Worm (Caenorhabditis elegans): ENCODE measurements around the gene W02D7.8.

Gene W02D7.8

ce11 chrV:8311210-8311609, 4.9 kb upstream of the W02D7.8 start, which contains the start of gene W02D7.12:
W02D7.12 (plus strand) TSS chrV:8311510.
- TF ChIP-seq attf-3 (GFP tag; conservative IDR thresholded peaks at IDR 0.05), result no peak
- TF ChIP-seq lin-40 (tag; optimal IDR thresholded peaks at IDR 0.05), result no peak
- TF ChIP-seq F22D6.2 (tag; optimal IDR thresholded peaks at IDR 0.05), result no peak
- no peak for TF ChIP-seq dpff-1 (tag; optimal IDR thresholded peaks at IDR 0.05)
- TF ChIP-seq let-607 (tag; optimal IDR thresholded peaks at IDR 0.05), result no peak
- no peak for TF ChIP-seq hmg-20 (GFP tag; IDR thresholded peaks at IDR 0.05)
- no peak for TF ChIP-seq nhr-179 (tag; optimal IDR thresholded peaks at IDR 0.05)
- no peak for TF ChIP-seq F57C9.4 (tag; optimal IDR thresholded peaks at IDR 0.05)
- no peak for TF ChIP-seq ztf-6 (GFP tag; IDR thresholded peaks at IDR 0.05)

- TF ChIP-seq nhr-80 (tag; optimal IDR thresholded peaks at IDR 0.05) (peak; percentile 48), T07F8.4 (tag; optimal IDR thresholded peaks at IDR 0.05) (no peak), zfh-2 (GFP tag; conservative IDR thresholded peaks at IDR 0.05) (no peak), nfya-2 (GFP tag; IDR thresholded peaks at IDR 0.05) (no peak)
These were observed 1.4 kb upstream of the W02D7.8 start, which contains the start of gene clec-218 for ce11 chrV:8307681-8308080. clec-218 (plus strand) TSS chrV:8307942.

- TF ChIP-seq nhr-80 (tag; optimal IDR thresholded peaks at IDR 0.05) (peak; percentile 82), Y95B8A.8 (GFP tag; IDR thresholded peaks at IDR 0.05) (no peak), ceh-91 (GFP tag; IDR thresholded peaks at IDR 0.05) (no peak)
These were observed 747 bp upstream of the W02D7.8 start for ce11 chrV:8307013-8307412.

- no peak for TF ChIP-seq pbrm-1 (GFP tag; IDR thresholded peaks at IDR 0.05)
- TF ChIP-seq mcd-1 (GFP tag; IDR thresholded peaks at IDR 0.05), result no peak
- TF ChIP-seq D2030.7 (GFP tag; IDR thresholded peaks at IDR 0.05), result no peak
- no peak for TF ChIP-seq F57C9.4 (tag; optimal IDR thresholded peaks at IDR 0.05)
- peak; percentile 24; the same call in 1 of the 2 replicates for TF ChIP-seq let-526 (GFP tag; IDR thresholded peaks at IDR 0.05)
- no peak for TF ChIP-seq F49E8.2 (tag; optimal IDR thresholded peaks at IDR 0.05; ENCODE audit: insufficient read depth)
- peak; percentile 59 for TF ChIP-seq nhr-80 (tag; optimal IDR thresholded peaks at IDR 0.05)
These were observed 326 bp downstream of the W02D7.8 start for ce11 chrV:8305940-8306339.

- TF ChIP-seq him-1 (tag; optimal IDR thresholded peaks at IDR 0.05), result no peak
- TF ChIP-seq B0019.2 (GFP tag; conservative IDR thresholded peaks at IDR 0.05), result no peak
- no peak for TF ChIP-seq mel-28 (tag; optimal IDR thresholded peaks at IDR 0.05; ENCODE audit: borderline replicate concordance)
- TF ChIP-seq dpl-1 (GFP tag; optimal IDR thresholded peaks at IDR 0.05), result no peak
- no peak for TF ChIP-seq zim-3 (tag; optimal IDR thresholded peaks at IDR 0.05)
- no peak for TF ChIP-seq F10E7.11 (tag; optimal IDR thresholded peaks at IDR 0.05)
- no peak for TF ChIP-seq snpc-1.3 (tag; optimal IDR thresholded peaks at IDR 0.05; ENCODE audit: insufficient read depth)
- no peak for TF ChIP-seq dox-1 (GFP tag; IDR thresholded peaks at IDR 0.05)
- TF ChIP-seq madf-8 (GFP tag; conservative IDR thresholded peaks at IDR 0.05), result no peak
- no peak for TF ChIP-seq ZK185.1 (tag; optimal IDR thresholded peaks at IDR 0.05; ENCODE audit: poor library complexity, severe bottlenecking)
- no peak for TF ChIP-seq mes-4 (tag; optimal IDR thresholded peaks at IDR 0.05)
- no peak for TF ChIP-seq ceh-27 (GFP tag; optimal IDR thresholded peaks at IDR 0.05)
- no peak for TF ChIP-seq nhr-27 (tag; optimal IDR thresholded peaks at IDR 0.05)
- no peak for TF ChIP-seq ztf-28 (GFP tag; IDR thresholded peaks at IDR 0.05)
- no peak for TF ChIP-seq nhr-90 (tag; optimal IDR thresholded peaks at IDR 0.05)
- TF ChIP-seq unc-130 (GFP tag; optimal IDR thresholded peaks at IDR 0.05), result no peak
- no peak for TF ChIP-seq bed-2 (GFP tag; IDR thresholded peaks at IDR 0.05)
- no peak for TF ChIP-seq Y95B8A.8 (GFP tag; IDR thresholded peaks at IDR 0.05)
These were observed 1.6 kb downstream of the W02D7.8 start, which contains the start of gene W02D7.11 for ce11 chrV:8304461-8305195. W02D7.11 (minus strand) TSS chrV:8304511.
